Fruit fly (Drosophila melanogaster) whole organism: ENCODE data around the gene CG17202.

Experiments used
- CG8478 ChIP-seq: fragments of >200 bp; optimal IDR thresholded peaks from 2 replicates; lab custom pipeline; 2018; ENCODE audit warnings: inconsistent platforms
- Dll ChIP-seq: fragments of >200 bp; optimal IDR thresholded peaks from 2 replicates; lab custom pipeline; 2017
- pan ChIP-seq: fragments of >200 bp; optimal IDR thresholded peaks from 2 replicates; lab custom pipeline; 2017
- psq ChIP-seq: fragments of >200 bp; optimal IDR thresholded peaks from 2 replicates; lab custom pipeline; 2017
- usp ChIP-seq: fragments of >200 bp; optimal IDR thresholded peaks from 2 replicates; lab custom pipeline; 2017; ENCODE audit warnings: missing biosample characterization, missing genetic modification characterization, mixed read lengths

dm6 chr3R:12405134-12405533 is 17.4 kb upstream of the CG17202 start:
- no peak for TF ChIP-seq CG8478 (lab: Kevin White, UChicago)
- no peak for TF ChIP-seq pan
- TF ChIP-seq usp (GFP tag; lab: Kevin White, UChicago) = no peak
- TF ChIP-seq Dll = no peak
- TF ChIP-seq psq (lab: Kevin White, UChicago) = no peak
